Fruit fly (Drosophila melanogaster) whole organism, adult: ENCODE measurements around the gene slp2.

Experiments used
- CG33017 ChIP-seq: fragments of 200-800 bp; sonication (Bioruptor generic); optimal IDR thresholded peaks from 2 replicates; lab custom pipeline; 2018; ENCODE audit warnings: missing biosample characterization, mild to moderate bottlenecking, missing genetic modification characterization, moderate library complexity
- CG7101 ChIP-seq: fragments of 200-800 bp; sonication (Bioruptor generic); optimal IDR thresholded peaks from 2 replicates; lab custom pipeline; 2018; ENCODE audit warnings: missing biosample characterization, mild to moderate bottlenecking, missing genetic modification characterization, moderate library complexity
- Clk ChIP-seq: fragments of 200-800 bp; sonication (Bioruptor generic); optimal IDR thresholded peaks from 2 replicates; lab custom pipeline; 2017; ENCODE audit warnings: missing biosample characterization, missing genetic modification characterization
- Crg-1 ChIP-seq: fragments of 200-800 bp; sonication (Bioruptor generic); optimal IDR thresholded peaks from 2 replicates; lab custom pipeline; 2016; ENCODE audit warnings: missing biosample characterization, missing genetic modification characterization

DNA sequence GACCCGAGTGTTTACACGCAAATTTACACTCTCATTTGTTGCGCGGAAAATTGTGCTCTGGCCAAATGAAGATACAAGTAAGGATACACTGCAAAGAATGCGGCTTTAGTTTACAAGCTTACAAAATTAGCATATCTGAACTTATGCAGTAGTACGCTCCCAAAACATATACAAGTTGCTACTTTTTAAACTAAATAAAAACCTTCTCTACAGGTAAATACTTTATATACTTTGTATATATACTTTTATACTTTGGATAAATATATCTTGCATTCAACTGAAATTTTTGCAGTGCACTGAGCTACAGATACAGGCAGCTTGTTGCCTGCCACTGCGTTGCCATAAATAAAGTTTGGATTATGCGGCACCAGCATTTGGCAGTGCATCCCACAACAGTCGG is 11.3 kb downstream of the slp2 start:
- TF ChIP-seq Clk (GFP tag; lab: Kevin White, UChicago) (no peak), CG7101 (tag; lab: Kevin White, UChicago) (no peak), Crg-1 (GFP tag; lab: Kevin White, UChicago) (no peak), CG33017 (no peak)
